Worm (Caenorhabditis elegans) whole organism, late embryonic: ENCODE results near the gene W05E10.5.

Experiments used
- C08G9.2 ChIP-seq: sonication (generic microtip); optimal IDR thresholded peaks from 2 replicates; lab custom pipeline; 2016; ENCODE audit warnings: mild to moderate bottlenecking, missing genetic modification characterization, moderate library complexity, missing compliant biosample characterization
- K02D7.2 ChIP-seq: sonication (generic microtip); optimal IDR thresholded peaks from 2 replicates; lab custom pipeline; 2017; ENCODE audit warnings: mild to moderate bottlenecking, missing genetic modification characterization, missing compliant biosample characterization
- T23F11.4 ChIP-seq: fragments of 200-800 bp; sonication (Bioruptor generic); optimal IDR thresholded peaks from 2 replicates; lab custom pipeline; 2018; ENCODE audit warnings: mild to moderate bottlenecking, missing genetic modification characterization, missing compliant biosample characterization
- ceh-18 ChIP-seq: sonication (generic microtip); optimal IDR thresholded peaks from 2 replicates; lab custom pipeline; 2016; ENCODE audit warnings: missing genetic modification characterization, missing compliant biosample characterization
- ceh-19 ChIP-seq: fragments of 200-800 bp; sonication (Bioruptor generic); optimal IDR thresholded peaks from 2 replicates; lab custom pipeline; 2018; ENCODE audit warnings: mild to moderate bottlenecking, missing genetic modification characterization, missing compliant biosample characterization
- ceh-2 ChIP-seq: sonication (generic microtip); optimal IDR thresholded peaks from 2 replicates; lab custom pipeline; 2016; ENCODE audit warnings: missing genotype, missing genetic modification characterization, missing compliant biosample characterization
- ceh-22 ChIP-seq: sonication (generic microtip); optimal IDR thresholded peaks from 2 replicates; lab custom pipeline; 2017; ENCODE audit warnings: missing biosample characterization, missing genetic modification characterization
- ceh-24 ChIP-seq: sonication (generic microtip); optimal IDR thresholded peaks from 2 replicates; lab custom pipeline; 2016; ENCODE audit warnings: mild to moderate bottlenecking, missing genetic modification characterization, missing compliant biosample characterization
- ceh-31 ChIP-seq: sonication (generic microtip); optimal IDR thresholded peaks from 2 replicates; lab custom pipeline; 2016; ENCODE audit warnings: missing genetic modification characterization, missing compliant biosample characterization
- ceh-34 ChIP-seq: sonication (generic microtip); optimal IDR thresholded peaks from 2 replicates; lab custom pipeline; 2016; ENCODE audit warnings: mild to moderate bottlenecking, missing genetic modification characterization, missing compliant biosample characterization
- ceh-45 ChIP-seq: fragments of 200-800 bp; sonication (Bioruptor generic); IDR thresholded peaks from 2 replicates; pipeline ENCODE4 v1.3.6; 2022; ENCODE audit warnings: missing genetic modification reagents, missing genetic modification characterization, missing compliant biosample characterization
- ceh-6 ChIP-seq: fragments of 200-800 bp; sonication (Bioruptor generic); optimal IDR thresholded peaks from 2 replicates; lab custom pipeline; 2018; ENCODE audit warnings: mild to moderate bottlenecking, missing genetic modification characterization, missing compliant biosample characterization
- elt-2 ChIP-seq: sonication (generic microtip); optimal IDR thresholded peaks from 2 replicates; lab custom pipeline; 2016; ENCODE audit warnings: missing genetic modification reagents, missing genetic modification characterization, missing compliant biosample characterization
- elt-4 ChIP-seq: sonication (generic microtip); optimal IDR thresholded peaks from 2 replicates; lab custom pipeline; 2016; ENCODE audit warnings: missing genetic modification characterization, missing compliant biosample characterization
- eyg-1 ChIP-seq: sonication (generic microtip); optimal IDR thresholded peaks from 2 replicates; lab custom pipeline; 2016; ENCODE audit warnings: missing genotype, missing genetic modification characterization, missing compliant biosample characterization
- fkh-10 ChIP-seq: fragments of 150-350 bp; optimal IDR thresholded peaks from 2 replicates; lab custom pipeline; 2014; ENCODE audit warnings: missing biosample characterization, missing genetic modification reagents, missing genetic modification characterization
- gmeb-2 ChIP-seq: sonication (generic microtip); optimal IDR thresholded peaks from 2 replicates; lab custom pipeline; 2016; ENCODE audit warnings: missing genetic modification characterization, inconsistent platforms, missing compliant biosample characterization
- lin-11 ChIP-seq: fragments of 200-800 bp; sonication (Bioruptor generic); optimal IDR thresholded peaks from 2 replicates; lab custom pipeline; 2018; ENCODE audit warnings: mild to moderate bottlenecking, missing genetic modification characterization, missing compliant biosample characterization
- madf-2 ChIP-seq: sonication (generic microtip); optimal IDR thresholded peaks from 2 replicates; lab custom pipeline; 2017; ENCODE audit warnings: missing genetic modification characterization, missing compliant biosample characterization
- nfya-1 ChIP-seq: sonication (generic microtip); optimal IDR thresholded peaks from 2 replicates; lab custom pipeline; 2017; ENCODE audit warnings: missing genetic modification characterization, mild to moderate bottlenecking, missing compliant biosample characterization, antibody characterized with exemption, moderate library complexity
- nhr-11 ChIP-seq: fragments of 150-350 bp; optimal IDR thresholded peaks from 2 replicates; lab custom pipeline; 2014; ENCODE audit warnings: missing biosample characterization, missing genetic modification characterization
- nhr-232 ChIP-seq: sonication (generic microtip); optimal IDR thresholded peaks from 2 replicates; lab custom pipeline; 2016; ENCODE audit warnings: missing genetic modification characterization, missing compliant biosample characterization
- odd-2 ChIP-seq: sonication (generic microtip); optimal IDR thresholded peaks from 2 replicates; lab custom pipeline; 2017; ENCODE audit warnings: antibody characterized with exemption, mild to moderate bottlenecking, missing genetic modification characterization, missing compliant biosample characterization
- pha-2 ChIP-seq: sonication (generic microtip); optimal IDR thresholded peaks from 2 replicates; lab custom pipeline; 2017; ENCODE audit warnings: mild to moderate bottlenecking, missing genetic modification characterization, missing compliant biosample characterization
- pha-4 ChIP-seq: fragments of 150-350 bp; optimal IDR thresholded peaks from 2 replicates; lab custom pipeline; 2018; ENCODE audit warnings: missing biosample characterization, missing genetic modification reagents, missing genetic modification characterization
- pqm-1 ChIP-seq: sonication (generic microtip); optimal IDR thresholded peaks from 2 replicates; lab custom pipeline; 2016; ENCODE audit warnings: missing genetic modification characterization, missing compliant biosample characterization
- sdc-2 ChIP-seq: sonication (generic microtip); optimal IDR thresholded peaks from 2 replicates; lab custom pipeline; 2016; ENCODE audit warnings: missing genotype, missing genetic modification characterization, missing compliant biosample characterization
- sox-2 ChIP-seq: fragments of 200-800 bp; sonication (Bioruptor generic); IDR thresholded peaks from 2 replicates; pipeline ENCODE4 v1.3.6; 2022; ENCODE audit warnings: missing genetic modification reagents, missing genetic modification characterization, missing compliant biosample characterization
- tbx-2 ChIP-seq: sonication (generic microtip); optimal IDR thresholded peaks from 2 replicates; lab custom pipeline; 2016; ENCODE audit warnings: missing genetic modification characterization, missing compliant biosample characterization
- tbx-7 ChIP-seq: sonication (generic microtip); optimal IDR thresholded peaks from 2 replicates; lab custom pipeline; 2016; ENCODE audit warnings: missing genotype, missing genetic modification characterization, missing compliant biosample characterization
- ttx-3 ChIP-seq: sonication (generic microtip); optimal IDR thresholded peaks from 2 replicates; lab custom pipeline; 2016; ENCODE audit warnings: missing genetic modification reagents, missing genetic modification characterization, missing compliant biosample characterization
- unc-3 ChIP-seq, 2 experiments: fragments of 200-800 bp in 1 of 2; sonication (Bioruptor generic) in 1 of 2; sonication (generic microtip) in 1 of 2; conservative IDR thresholded peaks in 1 of 2; optimal IDR thresholded peaks in 1 of 2; 2 replicates each; pipeline versions ENCODE4 v1.3.6 to Lab custom; 2016 to 2022; ENCODE audit warnings: missing compliant biosample characterization in 2 of 2, missing genetic modification characterization in 2 of 2, missing genetic modification reagents in 1 of 2
- unc-42 ChIP-seq: sonication (generic microtip); optimal IDR thresholded peaks from 2 replicates; lab custom pipeline; 2016; ENCODE audit warnings: missing genotype, missing genetic modification characterization, missing compliant biosample characterization
- unc-55 ChIP-seq: sonication (generic microtip); optimal IDR thresholded peaks from 2 replicates; lab custom pipeline; 2017; ENCODE audit warnings: missing biosample characterization, missing genetic modification reagents, missing genetic modification characterization
- unc-86 ChIP-seq: sonication (generic microtip); optimal IDR thresholded peaks from 2 replicates; lab custom pipeline; 2016; ENCODE audit warnings: missing genetic modification characterization, missing compliant biosample characterization
- zip-5 ChIP-seq: sonication (generic microtip); optimal IDR thresholded peaks from 2 replicates; lab custom pipeline; 2016; ENCODE audit warnings: missing genetic modification characterization, missing compliant biosample characterization
- ztf-16 ChIP-seq: sonication (generic microtip); optimal IDR thresholded peaks from 2 replicates; lab custom pipeline; 2017; ENCODE audit warnings: missing genetic modification characterization, missing compliant biosample characterization

The W05E10.5 gene

ce11 chrV:11677494-11677893, 18.0 kb downstream of the W05E10.5 start:
- TF ChIP-seq ceh-19 (GFP tag; lab: Kevin White, UChicago) = no peak
- peak; percentile 24 for TF ChIP-seq unc-55 (GFP tag; lab: Kevin White, UChicago)

ce11 chrV:11677030-11677429, 18.5 kb downstream of the W05E10.5 start:
- TF ChIP-seq ztf-16 (tag; lab: Kevin White, UChicago) = no peak
- TF ChIP-seq nfya-1 (tag; lab: Kevin White, UChicago) = peak; percentile 61
- TF ChIP-seq, all 69 proteins: peak for 1

- TF ChIP-seq ceh-6 (GFP tag; lab: Kevin White, UChicago) = no peak
- no peak for TF ChIP-seq C08G9.2 (tag; lab: Kevin White, UChicago)
- no peak for TF ChIP-seq ceh-45
- TF ChIP-seq T23F11.4 (GFP tag; lab: Kevin White, UChicago) = no peak
Measured at ce11 chrV:11676498-11676897, 19.0 kb downstream of the W05E10.5 start.

DNA sequence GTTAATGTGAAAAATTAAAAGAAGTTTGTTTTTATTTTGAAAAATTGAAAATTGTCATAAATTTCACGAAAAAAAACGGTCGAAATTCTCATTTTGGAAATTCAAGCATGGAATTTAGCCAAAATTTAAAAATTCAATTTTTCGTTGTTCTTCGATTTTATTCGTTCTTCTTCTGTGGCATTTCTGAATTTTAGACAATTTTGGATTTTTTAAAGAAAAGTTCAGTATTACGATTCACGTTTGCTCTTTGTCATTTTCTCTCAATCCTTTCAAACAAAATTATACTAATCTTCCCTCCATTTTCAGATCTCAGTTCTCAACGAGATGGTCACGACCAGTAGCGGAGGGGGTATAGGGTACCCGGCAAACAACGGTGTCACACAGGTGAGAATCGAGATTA, 19.9 kb downstream of the W05E10.5 start, which contains the start of gene ape-1:
TSS of gene ape-1 (plus strand) at position 301 of the 400 bp plus-strand sequence.
- TF ChIP-seq nfya-1 (tag; lab: Kevin White, UChicago) = no peak
- no peak for TF ChIP-seq nhr-232 (tag; lab: Kevin White, UChicago)

- TF ChIP-seq odd-2 (tag; lab: Kevin White, UChicago) (no peak), ceh-24 (tag; lab: Kevin White, UChicago) (no peak), unc-55 (GFP tag; lab: Kevin White, UChicago) (no peak), fkh-10 (peak; percentile 5), tbx-2 (no peak), pha-2 (peak; percentile 7), unc-3 (GFP tag; conservative IDR thresholded peaks at IDR 0.05; lab: Robert Waterston, UW) (no peak), unc-3 (tag; optimal IDR thresholded peaks at IDR 0.05; lab: Kevin White, UChicago) (no peak), ceh-6 (GFP tag; lab: Kevin White, UChicago) (no peak), elt-2 (tag; lab: Kevin White, UChicago) (peak; percentile 68), eyg-1 (no peak), ceh-2 (tag; lab: Kevin White, UChicago) (no peak), unc-42 (tag; lab: Kevin White, UChicago) (peak; percentile 89), elt-4 (tag; lab: Kevin White, UChicago) (no peak), gmeb-2 (tag; lab: Kevin White, UChicago) (no peak), ceh-31 (tag; lab: Kevin White, UChicago) (no peak), lin-11 (no peak), ceh-18 (tag; lab: Kevin White, UChicago) (no peak), pqm-1 (tag; lab: Kevin White, UChicago) (no peak)
Measured at ce11 chrV:11674594-11675579, 20.6 kb downstream of the W05E10.5 start.

ce11 chrV:11673746-11674365, 21.6 kb downstream of the W05E10.5 start:
- TF ChIP-seq elt-2 (tag; lab: Kevin White, UChicago) (no peak), zip-5 (no peak), sox-2 (GFP tag; lab: Robert Waterston, UW) (peak; percentile 9; the same call in 1 of the 2 replicates), madf-2 (no peak), pha-4 (tag; lab: Kevin White, UChicago) (no peak), unc-86 (tag; lab: Kevin White, UChicago) (no peak), T23F11.4 (GFP tag; lab: Kevin White, UChicago) (no peak), sdc-2 (tag; lab: Kevin White, UChicago) (no peak), nhr-11 (no peak), unc-3 (GFP tag; conservative IDR thresholded peaks at IDR 0.05; lab: Robert Waterston, UW) (no peak), unc-3 (tag; optimal IDR thresholded peaks at IDR 0.05; lab: Kevin White, UChicago) (no peak), ttx-3 (tag; lab: Kevin White, UChicago) (no peak), K02D7.2 (tag; lab: Kevin White, UChicago) (no peak), nfya-1 (tag; lab: Kevin White, UChicago) (peak; percentile 45), ceh-45 (no peak), eyg-1 (no peak), ceh-31 (tag; lab: Kevin White, UChicago) (peak; percentile 3), tbx-7 (tag; lab: Kevin White, UChicago) (no peak), ceh-34 (tag; lab: Kevin White, UChicago) (no peak), ceh-24 (tag; lab: Kevin White, UChicago) (no peak), ceh-22 (tag; lab: Kevin White, UChicago) (no peak), pha-2 (peak; percentile 57)
